Fruit fly (Drosophila melanogaster) whole organism, embryonic: ENCODE results near the gene abo.

ENCODE experiments used
- Adf1 ChIP-seq: fragments of 200-800 bp; sonication (Bioruptor generic); IDR thresholded peaks from 2 replicates; pipeline ENCODE4 v1.3.6; 2022; ENCODE audit warnings: missing biosample characterization, missing genetic modification characterization
- B-H2 ChIP-seq: fragments of 200-800 bp; sonication (Bioruptor generic); optimal IDR thresholded peaks from 2 replicates; lab custom pipeline; 2018; ENCODE audit warnings: missing biosample characterization, mild to moderate bottlenecking, missing genetic modification characterization
- Bdp1 ChIP-seq: fragments of 200-800 bp; sonication (Bioruptor generic); optimal IDR thresholded peaks from 3 replicates; lab custom pipeline; 2016; ENCODE audit warnings: missing biosample characterization, missing genetic modification characterization
- CG10959 ChIP-seq: fragments of 200-800 bp; sonication (Bioruptor generic); IDR thresholded peaks from 2 replicates; pipeline ENCODE4 v1.3.6; 2022; ENCODE audit warnings: missing biosample characterization, missing genetic modification characterization
- CG11696 ChIP-seq: fragments of 200-800 bp; sonication (Bioruptor generic); IDR thresholded peaks from 2 replicates; pipeline ENCODE4 v1.3.6; 2022; ENCODE audit warnings: missing biosample characterization, missing genetic modification characterization
- CG14441 ChIP-seq: fragments of 200-800 bp; sonication (Bioruptor generic); IDR thresholded peaks from 2 replicates; pipeline ENCODE4 v1.3.6; 2022; ENCODE audit warnings: missing biosample characterization, missing genetic modification characterization
- CG14860 ChIP-seq: fragments of 200-800 bp; sonication (Bioruptor generic); IDR thresholded peaks from 3 replicates; pipeline ENCODE4 v1.3.6; 2022; ENCODE audit warnings: missing biosample characterization, missing genetic modification characterization; ENCODE audit not compliant: partially characterized antibody
- CG14965 ChIP-seq: fragments of 200-800 bp; sonication (Bioruptor generic); optimal IDR thresholded peaks from 2 replicates; lab custom pipeline; 2016; ENCODE audit warnings: missing biosample characterization, missing genetic modification characterization, borderline replicate concordance
- CG15073 ChIP-seq: fragments of 200-800 bp; sonication (Bioruptor generic); optimal IDR thresholded peaks from 2 replicates; lab custom pipeline; 2016; ENCODE audit warnings: missing biosample characterization, missing genetic modification characterization
- CG1602 ChIP-seq: fragments of 200-800 bp; sonication (Bioruptor generic); optimal IDR thresholded peaks from 3 replicates; lab custom pipeline; 2016; ENCODE audit warnings: missing biosample characterization, missing genetic modification characterization
- CG1832 ChIP-seq: fragments of 200-800 bp; sonication (Bioruptor generic); optimal IDR thresholded peaks from 2 replicates; lab custom pipeline; 2017; ENCODE audit warnings: missing biosample characterization, mild to moderate bottlenecking, missing genetic modification characterization, inconsistent platforms
- CG32532 ChIP-seq: fragments of 200-800 bp; sonication (Bioruptor generic); IDR thresholded peaks from 2 replicates; pipeline ENCODE4 v1.3.6; 2022; ENCODE audit warnings: missing biosample characterization, missing genetic modification characterization
- CG3407 ChIP-seq: fragments of 200-800 bp; sonication (Bioruptor generic); optimal IDR thresholded peaks from 2 replicates; lab custom pipeline; 2018; ENCODE audit warnings: missing biosample characterization, mild to moderate bottlenecking, missing genetic modification characterization
- CG3995 ChIP-seq: fragments of 200-800 bp; sonication (Bioruptor generic); optimal IDR thresholded peaks from 3 replicates; lab custom pipeline; 2016; ENCODE audit warnings: missing biosample characterization, missing genetic modification characterization
- CG4404 ChIP-seq: fragments of 200-800 bp; sonication (Bioruptor generic); IDR thresholded peaks from 2 replicates; pipeline ENCODE4 v1.3.6; 2022; ENCODE audit warnings: missing biosample characterization, missing genetic modification characterization
- CG4617 ChIP-seq: fragments of 200-800 bp; sonication (Bioruptor generic); optimal IDR thresholded peaks from 3 replicates; lab custom pipeline; 2016; ENCODE audit warnings: missing biosample characterization, missing genetic modification characterization, borderline replicate concordance
- CG4730 ChIP-seq: fragments of 200-800 bp; sonication (Bioruptor generic); IDR thresholded peaks from 2 replicates; pipeline ENCODE4 v1.3.6; 2022; ENCODE audit warnings: missing biosample characterization, missing genetic modification characterization
- CG6683 ChIP-seq: fragments of 200-800 bp; sonication (Bioruptor generic); optimal IDR thresholded peaks from 2 replicates; lab custom pipeline; 2017; ENCODE audit warnings: missing biosample characterization, mild to moderate bottlenecking, missing genetic modification characterization, missing genetic modification reagents
- CG6854 ChIP-seq: fragments of 200-800 bp; sonication (Bioruptor generic); optimal IDR thresholded peaks from 3 replicates; lab custom pipeline; 2017; ENCODE audit warnings: missing biosample characterization, mild to moderate bottlenecking, missing genetic modification characterization
- CG9727 ChIP-seq: fragments of 200-800 bp; sonication (Bioruptor generic); optimal IDR thresholded peaks from 3 replicates; lab custom pipeline; 2017; ENCODE audit warnings: missing biosample characterization, mild to moderate bottlenecking, missing genetic modification characterization
- CG9932 ChIP-seq: fragments of 200-800 bp; sonication (Bioruptor generic); IDR thresholded peaks from 2 replicates; pipeline ENCODE4 v1.3.6; 2022; ENCODE audit warnings: missing biosample characterization, missing genetic modification characterization
- GATAe ChIP-seq: fragments of 200-800 bp; sonication (Bioruptor generic); conservative IDR thresholded peaks from 2 replicates; pipeline ENCODE4 v1.3.6; 2022; ENCODE audit warnings: missing biosample characterization, missing genetic modification characterization
- HLH3B ChIP-seq: fragments of 200-800 bp; sonication (Bioruptor generic); IDR thresholded peaks from 2 replicates; pipeline ENCODE4 v1.3.6; 2022; ENCODE audit warnings: missing biosample characterization, missing genetic modification characterization
- Hand ChIP-seq: fragments of 200-800 bp; sonication (Bioruptor generic); optimal IDR thresholded peaks from 2 replicates; lab custom pipeline; 2017; ENCODE audit warnings: mild to moderate bottlenecking, missing biosample characterization, missing genetic modification reagents, missing genetic modification characterization
- Med ChIP-seq: fragments of 200-800 bp; sonication (Bioruptor generic); peaks from one replicate; lab custom pipeline; 2016; ENCODE audit warnings: missing biosample characterization, missing genetic modification characterization, mild to moderate bottlenecking, inconsistent platforms, moderate library complexity
- Mrtf ChIP-seq: fragments of 200-800 bp; sonication (Bioruptor generic); IDR thresholded peaks from 3 replicates; pipeline ENCODE4 v1.3.6; 2022; ENCODE audit warnings: missing biosample characterization, missing genetic modification characterization
- Pdp1 ChIP-seq, 2 experiments: fragments of 200-800 bp; sonication (Bioruptor generic); optimal IDR thresholded peaks; 3 replicates each; lab custom pipeline; 2016; ENCODE audit warnings: missing biosample characterization in 2 of 2, missing genetic modification characterization in 2 of 2, mild to moderate bottlenecking in 1 of 2, moderate library complexity in 1 of 2
- Six4 ChIP-seq: fragments of 200-800 bp; sonication (Bioruptor generic); optimal IDR thresholded peaks from 2 replicates; lab custom pipeline; 2016; ENCODE audit warnings: missing biosample characterization, missing genetic modification characterization
- Sry-β ChIP-seq: fragments of 200-800 bp; sonication (Bioruptor generic); optimal IDR thresholded peaks from 2 replicates; lab custom pipeline; 2018; ENCODE audit warnings: missing biosample characterization, mild to moderate bottlenecking, missing genetic modification characterization, moderate library complexity
- YL-1 ChIP-seq: fragments of 200-800 bp; sonication (Bioruptor generic); optimal IDR thresholded peaks from 3 replicates; lab custom pipeline; 2017; ENCODE audit warnings: missing biosample characterization, mild to moderate bottlenecking, missing genetic modification characterization
- ap ChIP-seq: fragments of 200-800 bp; sonication (Bioruptor generic); IDR thresholded peaks from 2 replicates; pipeline ENCODE4 v1.3.6; 2022; ENCODE audit warnings: missing biosample characterization, missing genetic modification characterization
- cas ChIP-seq: fragments of 200-800 bp; sonication (Bioruptor generic); IDR thresholded peaks from 2 replicates; pipeline ENCODE4 v1.3.6; 2022; ENCODE audit warnings: missing biosample characterization, missing genetic modification characterization
- chn ChIP-seq: fragments of 200-800 bp; sonication (Bioruptor generic); optimal IDR thresholded peaks from 2 replicates; lab custom pipeline; 2016; ENCODE audit warnings: missing biosample characterization, missing genetic modification characterization
- crol ChIP-seq: fragments of 200-800 bp; sonication (Bioruptor generic); IDR thresholded peaks from 2 replicates; pipeline ENCODE4 v1.3.6; 2022; ENCODE audit warnings: missing biosample characterization, missing genetic modification characterization
- dm ChIP-seq: fragments of 200-800 bp; sonication (Bioruptor generic); optimal IDR thresholded peaks from 3 replicates; lab custom pipeline; 2016; ENCODE audit warnings: missing biosample characterization, missing genetic modification characterization
- ems ChIP-seq: fragments of 200-800 bp; sonication (Bioruptor generic); optimal IDR thresholded peaks from 3 replicates; lab custom pipeline; 2016; ENCODE audit warnings: missing biosample characterization, missing genetic modification characterization
- exex ChIP-seq: fragments of 200-800 bp; sonication (Bioruptor generic); optimal IDR thresholded peaks from 4 replicates; lab custom pipeline; 2018; ENCODE audit warnings: missing biosample characterization, mild to moderate bottlenecking, missing genetic modification characterization, moderate library complexity
- jumu ChIP-seq: fragments of 200-800 bp; sonication (Bioruptor generic); optimal IDR thresholded peaks from 3 replicates; lab custom pipeline; 2016; ENCODE audit warnings: missing biosample characterization, missing genetic modification characterization
- kni ChIP-seq: fragments of 200-800 bp; sonication (Bioruptor generic); optimal IDR thresholded peaks from 3 replicates; lab custom pipeline; 2017; ENCODE audit warnings: mild to moderate bottlenecking, missing biosample characterization, missing genetic modification reagents, missing genetic modification characterization
- lab ChIP-seq: fragments of 200-800 bp; sonication (Bioruptor generic); optimal IDR thresholded peaks from 3 replicates; lab custom pipeline; 2017; ENCODE audit warnings: missing biosample characterization, missing genetic modification characterization, mild to moderate bottlenecking, moderate library complexity, missing genetic modification reagents
- lola ChIP-seq, 3 experiments: fragments of >200 bp in 2 of 3; fragments of 200-800 bp in 1 of 3; sonication (Bioruptor generic) in 1 of 3; optimal IDR thresholded peaks; 2 replicates each; lab custom pipeline; 2017 to 2019; ENCODE audit warnings: missing biosample characterization in 3 of 3, missing genetic modification characterization in 3 of 3, mild to moderate bottlenecking in 1 of 3, moderate library complexity in 1 of 3
- luna ChIP-seq: fragments of 200-800 bp; sonication (Bioruptor generic); optimal IDR thresholded peaks from 2 replicates; lab custom pipeline; 2016; ENCODE audit warnings: missing biosample characterization, missing genetic modification characterization
- nmo ChIP-seq: fragments of 200-800 bp; sonication (Bioruptor generic); optimal IDR thresholded peaks from 2 replicates; lab custom pipeline; 2018; ENCODE audit warnings: missing biosample characterization, mild to moderate bottlenecking, missing genetic modification characterization, moderate library complexity
- pan ChIP-seq, 4 experiments: fragments of >200 bp in 3 of 4; fragments of 200-800 bp in 1 of 4; sonication (Bioruptor generic) in 1 of 4; optimal IDR thresholded peaks in 3 of 4; IDR thresholded peaks in 1 of 4; 2 replicates each; pipeline versions ENCODE4 v1.3.6 to Lab custom; 2017 to 2022; ENCODE audit warnings: missing biosample characterization in 2 of 4, missing genetic modification characterization in 2 of 4, mixed read lengths in 1 of 4
- salm ChIP-seq: fragments of 200-800 bp; sonication (Bioruptor generic); optimal IDR thresholded peaks from 2 replicates; lab custom pipeline; 2018; ENCODE audit warnings: missing biosample characterization, mild to moderate bottlenecking, missing genetic modification characterization
- toy ChIP-seq: fragments of 200-800 bp; sonication (Bioruptor generic); IDR thresholded peaks from 2 replicates; pipeline ENCODE4 v1.3.6; 2022; ENCODE audit warnings: missing biosample characterization, missing genetic modification characterization
- trem ChIP-seq: fragments of 200-800 bp; optimal IDR thresholded peaks from 3 replicates; lab custom pipeline; 2019; ENCODE audit warnings: missing biosample characterization, mild to moderate bottlenecking, missing genetic modification characterization, moderate library complexity
- tup ChIP-seq: fragments of 200-800 bp; sonication (Bioruptor generic); optimal IDR thresholded peaks from 2 replicates; lab custom pipeline; 2016; ENCODE audit warnings: missing biosample characterization, mild to moderate bottlenecking, missing genetic modification characterization, moderate library complexity
- unc-4 ChIP-seq: fragments of 200-800 bp; sonication (Bioruptor generic); IDR thresholded peaks from 2 replicates; pipeline ENCODE4 v1.3.6; 2022; ENCODE audit warnings: missing biosample characterization, missing genetic modification characterization; ENCODE audit not compliant: partially characterized antibody

Gene abo

dm6 chr2L:10967257-10968008, 7.7 kb downstream of the abo start (continued):
- TF ChIP-seq CG14441 (GFP tag; lab: Robert Waterston, UW) (no peak), Six4 (no peak), Med (GFP tag; lab: Kevin White, UChicago) (peak; percentile 89), CG32532 (GFP tag; lab: Robert Waterston, UW) (no peak), CG6683 (GFP tag; lab: Kevin White, UChicago) (no peak), jumu (GFP tag; lab: Kevin White, UChicago) (no peak), toy (GFP tag; lab: Robert Waterston, UW) (no peak), unc-4 (0 out of 2 replicates have a peak, but pooled peaks have one; percentile 10), Adf1 (GFP tag; lab: Robert Waterston, UW) (peak; percentile 57), kni (GFP tag; lab: Kevin White, UChicago) (peak; percentile 64), Mrtf (GFP tag; lab: Robert Waterston, UW) (no peak), pan (optimal IDR thresholded peaks at IDR 0.05; lab: Kevin White, UChicago) (no peak), pan (GFP tag; optimal IDR thresholded peaks at IDR 0.05 in 1 of 2, IDR thresholded peaks at IDR 0.05 in 1 of 2) (no peak), ems (GFP tag; lab: Kevin White, UChicago) (no peak), CG3407 (GFP tag; lab: Kevin White, UChicago) (no peak), B-H2 (GFP tag; lab: Kevin White, UChicago) (no peak), CG1602 (no peak), CG1832 (GFP tag; lab: Kevin White, UChicago) (no peak), CG6854 (GFP tag; lab: Kevin White, UChicago) (no peak), CG14860 (GFP tag; lab: Robert Waterston, UW) (peak; percentile 32; the same call in 1 of the 3 replicates), CG3995 (GFP tag; lab: Kevin White, UChicago) (no peak), CG14965 (GFP tag; lab: Kevin White, UChicago) (no peak), salm (no peak), tup (no peak), CG4730 (no peak), lola (GFP tag; optimal IDR thresholded peaks at IDR 0.05; lab: Kevin White, UChicago) (no peak), nmo (GFP tag; lab: Kevin White, UChicago) (no peak), Bdp1 (GFP tag; lab: Kevin White, UChicago) (no peak), Sry-β (peak; percentile 25), chn (GFP tag; lab: Kevin White, UChicago) (peak; percentile 29), CG4404 (GFP tag; lab: Robert Waterston, UW) (no peak), Pdp1 (GFP tag; optimal IDR thresholded peaks at IDR 0.05; lab: Kevin White, UChicago) (no peak), ap (GFP tag; lab: Robert Waterston, UW) (no peak), trem (peak; percentile 90), YL-1 (GFP tag; lab: Kevin White, UChicago) (peak; percentile 92), cas (GFP tag; lab: Robert Waterston, UW) (no peak), lab (GFP tag; lab: Kevin White, UChicago) (no peak), luna (GFP tag; lab: Kevin White, UChicago) (no peak), CG9727 (GFP tag; lab: Kevin White, UChicago) (peak; percentile 63), CG11696 (GFP tag; lab: Robert Waterston, UW) (no peak), HLH3B (GFP tag; lab: Robert Waterston, UW) (0 out of 2 replicates have a peak, but pooled peaks have one; percentile 18), CG10959 (GFP tag; lab: Robert Waterston, UW) (no peak), dm (GFP tag; lab: Kevin White, UChicago) (peak; percentile 66), Hand (GFP tag; lab: Kevin White, UChicago) (no peak), CG15073 (GFP tag; lab: Kevin White, UChicago) (no peak), crol (peak; percentile 97), exex (tag; lab: Kevin White, UChicago) (peak; percentile 40), GATAe (GFP tag; lab: Robert Waterston, UW) (no peak), CG4617 (GFP tag; lab: Kevin White, UChicago) (peak; percentile 79), CG9932 (GFP tag; lab: Robert Waterston, UW) (no peak)
